Fruit fly (Drosophila melanogaster) whole organism, embryonic: ENCODE results near the gene CG7203.
A peak's percentile ranks its signal among the peaks of the same experiment; 100 is the strongest.

Experiments used
- Adf1 ChIP-seq: fragments of 200-800 bp; sonication (Bioruptor generic); IDR thresholded peaks from 2 replicates; pipeline ENCODE4 v1.3.6; 2022; ENCODE audit warnings: missing biosample characterization, missing genetic modification characterization
- Bgb ChIP-seq: fragments of 200-800 bp; sonication (Bioruptor generic); IDR thresholded peaks from 2 replicates; pipeline ENCODE4 v1.3.6; 2022; ENCODE audit warnings: missing biosample characterization, missing genetic modification characterization; ENCODE audit not compliant: partially characterized antibody
- BtbVII ChIP-seq: fragments of 200-800 bp; sonication (Bioruptor generic); optimal IDR thresholded peaks from 3 replicates; lab custom pipeline; 2017; ENCODE audit warnings: missing biosample characterization, mild to moderate bottlenecking, missing genetic modification characterization
- CG10431 ChIP-seq: fragments of 200-800 bp; sonication (Bioruptor generic); optimal IDR thresholded peaks from 3 replicates; lab custom pipeline; 2018; ENCODE audit warnings: missing biosample characterization, mild to moderate bottlenecking, missing genetic modification characterization
- CG10654 ChIP-seq: fragments of 200-800 bp; sonication (Bioruptor generic); optimal IDR thresholded peaks from 2 replicates; lab custom pipeline; 2016; ENCODE audit warnings: missing biosample characterization, missing genetic modification characterization
- CG11560 ChIP-seq: fragments of 200-800 bp; sonication (Bioruptor generic); IDR thresholded peaks from 3 replicates; pipeline ENCODE4 v1.3.6; 2022; ENCODE audit warnings: missing biosample characterization, missing genetic modification characterization
- CG12104 ChIP-seq: fragments of 200-800 bp; sonication (Bioruptor generic); optimal IDR thresholded peaks from 3 replicates; lab custom pipeline; 2016; ENCODE audit warnings: missing biosample characterization, missing genetic modification characterization
- CG13624 ChIP-seq: fragments of 200-800 bp; sonication (Bioruptor generic); optimal IDR thresholded peaks from 2 replicates; lab custom pipeline; 2016; ENCODE audit warnings: missing biosample characterization, missing genetic modification characterization
- CG15514 ChIP-seq: fragments of 200-800 bp; sonication (Bioruptor generic); optimal IDR thresholded peaks from 3 replicates; lab custom pipeline; 2017; ENCODE audit warnings: missing biosample characterization, missing genetic modification characterization, mild to moderate bottlenecking, moderate library complexity, missing genetic modification reagents
- CG33557 ChIP-seq: fragments of 200-800 bp; sonication (Bioruptor generic); optimal IDR thresholded peaks from 2 replicates; lab custom pipeline; 2019; ENCODE audit warnings: missing biosample characterization, mild to moderate bottlenecking, missing genetic modification characterization, moderate library complexity
- CG34422 ChIP-seq: fragments of 200-800 bp; sonication (Bioruptor generic); IDR thresholded peaks from 3 replicates; pipeline ENCODE4 v1.3.6; 2022; ENCODE audit warnings: missing biosample characterization, missing genetic modification characterization
- CG43689 ChIP-seq: fragments of 200-800 bp; sonication (Bioruptor generic); IDR thresholded peaks from 2 replicates; pipeline ENCODE4 v1.3.6; 2022; ENCODE audit warnings: missing biosample characterization, missing genetic modification characterization
- CG4707 ChIP-seq: fragments of 200-800 bp; sonication (Bioruptor generic); optimal IDR thresholded peaks from 2 replicates; lab custom pipeline; 2018; ENCODE audit warnings: missing biosample characterization, mild to moderate bottlenecking, missing genetic modification characterization, moderate library complexity
- CG4854 ChIP-seq: fragments of 200-800 bp; sonication (Bioruptor generic); optimal IDR thresholded peaks from 2 replicates; lab custom pipeline; 2016; ENCODE audit warnings: missing biosample characterization, missing genetic modification characterization, inconsistent platforms
- CG5180 ChIP-seq: fragments of 200-800 bp; sonication (Bioruptor generic); optimal IDR thresholded peaks from 3 replicates; lab custom pipeline; 2017; ENCODE audit warnings: missing biosample characterization, missing genetic modification characterization, mild to moderate bottlenecking, moderate library complexity, missing genetic modification reagents
- CG8765 ChIP-seq: fragments of 200-800 bp; sonication (Bioruptor generic); IDR thresholded peaks from 2 replicates; pipeline ENCODE4 v1.3.6; 2022; ENCODE audit warnings: missing biosample characterization, missing genetic modification characterization
- Chrac-16 ChIP-seq: fragments of 200-800 bp; sonication (Bioruptor generic); optimal IDR thresholded peaks from 3 replicates; lab custom pipeline; 2016; ENCODE audit warnings: missing biosample characterization, missing genetic modification characterization
- D ChIP-seq, 2 experiments: fragments of 200-800 bp in 1 of 2; fragments of >200 bp in 1 of 2; sonication (Bioruptor generic) in 1 of 2; optimal IDR thresholded peaks; 2 replicates in 1 of 2; 3 replicates in 1 of 2; lab custom pipeline; 2017; ENCODE audit warnings: mild to moderate bottlenecking in 1 of 2, missing biosample characterization in 1 of 2, missing genetic modification characterization in 1 of 2, missing genetic modification reagents in 1 of 2
- Doc2 ChIP-seq: fragments of 200-800 bp; sonication (Bioruptor generic); IDR thresholded peaks from 2 replicates; pipeline ENCODE4 v1.3.6; 2022; ENCODE audit warnings: missing biosample characterization, missing genetic modification characterization
- Doc3 ChIP-seq: fragments of 200-800 bp; sonication (Bioruptor generic); IDR thresholded peaks from 3 replicates; pipeline ENCODE4 v1.3.6; 2022; ENCODE audit warnings: missing biosample characterization, missing genetic modification characterization; ENCODE audit not compliant: partially characterized antibody
- Dp ChIP-seq: fragments of 200-800 bp; sonication (Bioruptor generic); optimal IDR thresholded peaks from 2 replicates; lab custom pipeline; 2018; ENCODE audit warnings: missing biosample characterization, mild to moderate bottlenecking, missing genetic modification characterization, moderate library complexity
- ERR ChIP-seq: fragments of 200-800 bp; sonication (Bioruptor generic); optimal IDR thresholded peaks from 2 replicates; lab custom pipeline; 2016; ENCODE audit warnings: missing biosample characterization, missing genetic modification characterization
- Hey ChIP-seq: fragments of 200-800 bp; sonication (Bioruptor generic); optimal IDR thresholded peaks from 3 replicates; lab custom pipeline; 2018; ENCODE audit warnings: missing biosample characterization, mild to moderate bottlenecking, missing genetic modification characterization
- NK7.1 ChIP-seq: fragments of 200-800 bp; sonication (Bioruptor generic); optimal IDR thresholded peaks from 3 replicates; lab custom pipeline; 2016; ENCODE audit warnings: missing biosample characterization, missing genetic modification characterization
- Nf-YC ChIP-seq: fragments of 200-800 bp; optimal IDR thresholded peaks from 3 replicates; lab custom pipeline; 2019; ENCODE audit warnings: missing biosample characterization, mild to moderate bottlenecking, missing genetic modification characterization, moderate library complexity
- Sox102F ChIP-seq: fragments of 200-800 bp; sonication (Bioruptor generic); optimal IDR thresholded peaks from 2 replicates; lab custom pipeline; 2018; ENCODE audit warnings: missing biosample characterization, mild to moderate bottlenecking, missing genetic modification characterization, moderate library complexity
- Spps ChIP-seq: fragments of 200-800 bp; sonication (Bioruptor generic); optimal IDR thresholded peaks from 2 replicates; lab custom pipeline; 2018; ENCODE audit warnings: missing biosample characterization, mild to moderate bottlenecking, missing genetic modification characterization
- Xbp1 ChIP-seq: fragments of 200-800 bp; sonication (Bioruptor generic); optimal IDR thresholded peaks from 3 replicates; lab custom pipeline; 2016; ENCODE audit warnings: missing biosample characterization, mild to moderate bottlenecking, missing genetic modification characterization
- YL-1 ChIP-seq: fragments of 200-800 bp; sonication (Bioruptor generic); optimal IDR thresholded peaks from 3 replicates; lab custom pipeline; 2017; ENCODE audit warnings: missing biosample characterization, mild to moderate bottlenecking, missing genetic modification characterization
- chn ChIP-seq: fragments of 200-800 bp; sonication (Bioruptor generic); optimal IDR thresholded peaks from 2 replicates; lab custom pipeline; 2016; ENCODE audit warnings: missing biosample characterization, missing genetic modification characterization
- her ChIP-seq: fragments of 200-800 bp; sonication (Bioruptor generic); optimal IDR thresholded peaks from 2 replicates; lab custom pipeline; 2016; ENCODE audit warnings: missing biosample characterization, missing genetic modification characterization
- jigr1 ChIP-seq: fragments of 200-800 bp; sonication (Bioruptor generic); IDR thresholded peaks from 3 replicates; pipeline ENCODE4 v1.3.6; 2022; ENCODE audit warnings: missing biosample characterization, missing genetic modification characterization
- knrl ChIP-seq: fragments of 200-800 bp; sonication (Bioruptor generic); IDR thresholded peaks from 3 replicates; pipeline ENCODE4 v1.3.6; 2022; ENCODE audit warnings: missing biosample characterization, missing genetic modification characterization; ENCODE audit not compliant: partially characterized antibody
- lbe ChIP-seq: fragments of 200-800 bp; sonication (Bioruptor generic); optimal IDR thresholded peaks from 2 replicates; lab custom pipeline; 2016; ENCODE audit warnings: missing biosample characterization, mild to moderate bottlenecking, missing genetic modification characterization
- lov ChIP-seq, 2 experiments: fragments of 200-800 bp in 1 of 2; fragments of >200 bp in 1 of 2; sonication (Bioruptor generic) in 1 of 2; IDR thresholded peaks in 1 of 2; optimal IDR thresholded peaks in 1 of 2; 2 replicates in 1 of 2; 3 replicates in 1 of 2; pipeline versions ENCODE4 v1.3.6 to Lab custom; 2017 to 2022; ENCODE audit warnings: missing biosample characterization in 1 of 2, missing genetic modification characterization in 1 of 2
- nerfin-2 ChIP-seq: fragments of 200-800 bp; sonication (Bioruptor generic); IDR thresholded peaks from 2 replicates; pipeline ENCODE4 v1.3.6; 2022; ENCODE audit warnings: missing biosample characterization, missing genetic modification characterization; ENCODE audit not compliant: partially characterized antibody
- nom ChIP-seq: fragments of 200-800 bp; sonication (Bioruptor generic); optimal IDR thresholded peaks from 2 replicates; lab custom pipeline; 2017; ENCODE audit warnings: missing biosample characterization, missing genetic modification characterization, mild to moderate bottlenecking, moderate library complexity, missing genetic modification reagents
- pan ChIP-seq, 4 experiments: fragments of >200 bp in 3 of 4; fragments of 200-800 bp in 1 of 4; sonication (Bioruptor generic) in 1 of 4; optimal IDR thresholded peaks in 3 of 4; IDR thresholded peaks in 1 of 4; 2 replicates each; pipeline versions ENCODE4 v1.3.6 to Lab custom; 2017 to 2022; ENCODE audit warnings: missing biosample characterization in 2 of 4, missing genetic modification characterization in 2 of 4, mixed read lengths in 1 of 4
- peb ChIP-seq: fragments of 200-800 bp; sonication (Bioruptor generic); IDR thresholded peaks from 2 replicates; pipeline ENCODE4 v1.3.6; 2022; ENCODE audit warnings: missing biosample characterization, missing genetic modification characterization
- psq ChIP-seq: fragments of 200-800 bp; sonication (Bioruptor generic); optimal IDR thresholded peaks from 2 replicates; lab custom pipeline; 2017; ENCODE audit warnings: missing biosample characterization, missing genetic modification characterization
- pzg ChIP-seq: fragments of 200-800 bp; sonication (Bioruptor generic); optimal IDR thresholded peaks from 3 replicates; lab custom pipeline; 2018; ENCODE audit warnings: missing biosample characterization, mild to moderate bottlenecking, missing genetic modification characterization, moderate library complexity
- ro ChIP-seq: fragments of 200-800 bp; sonication (Bioruptor generic); IDR thresholded peaks from 2 replicates; pipeline ENCODE4 v1.3.6; 2022; ENCODE audit warnings: missing biosample characterization, missing genetic modification characterization
- run ChIP-seq: fragments of 200-800 bp; sonication (Bioruptor generic); optimal IDR thresholded peaks from 3 replicates; lab custom pipeline; 2018; ENCODE audit warnings: missing biosample characterization, mild to moderate bottlenecking, missing genetic modification characterization
- sima ChIP-seq: fragments of 200-800 bp; sonication (Bioruptor generic); optimal IDR thresholded peaks from 2 replicates; lab custom pipeline; 2016; ENCODE audit warnings: missing biosample characterization, missing genetic modification characterization
- tx ChIP-seq: fragments of 200-800 bp; sonication (Bioruptor generic); optimal IDR thresholded peaks from 2 replicates; lab custom pipeline; 2016; ENCODE audit warnings: missing biosample characterization, missing genetic modification characterization
- zf30C ChIP-seq: fragments of 200-800 bp; sonication (Bioruptor generic); optimal IDR thresholded peaks from 3 replicates; lab custom pipeline; 2018; ENCODE audit warnings: missing biosample characterization, mild to moderate bottlenecking, missing genetic modification characterization
- zfh1 ChIP-seq: fragments of 200-800 bp; sonication (Bioruptor generic); IDR thresholded peaks from 3 replicates; pipeline ENCODE4 v1.3.6; 2022; ENCODE audit warnings: missing biosample characterization, missing genetic modification characterization

The CG7203 gene

DNA sequence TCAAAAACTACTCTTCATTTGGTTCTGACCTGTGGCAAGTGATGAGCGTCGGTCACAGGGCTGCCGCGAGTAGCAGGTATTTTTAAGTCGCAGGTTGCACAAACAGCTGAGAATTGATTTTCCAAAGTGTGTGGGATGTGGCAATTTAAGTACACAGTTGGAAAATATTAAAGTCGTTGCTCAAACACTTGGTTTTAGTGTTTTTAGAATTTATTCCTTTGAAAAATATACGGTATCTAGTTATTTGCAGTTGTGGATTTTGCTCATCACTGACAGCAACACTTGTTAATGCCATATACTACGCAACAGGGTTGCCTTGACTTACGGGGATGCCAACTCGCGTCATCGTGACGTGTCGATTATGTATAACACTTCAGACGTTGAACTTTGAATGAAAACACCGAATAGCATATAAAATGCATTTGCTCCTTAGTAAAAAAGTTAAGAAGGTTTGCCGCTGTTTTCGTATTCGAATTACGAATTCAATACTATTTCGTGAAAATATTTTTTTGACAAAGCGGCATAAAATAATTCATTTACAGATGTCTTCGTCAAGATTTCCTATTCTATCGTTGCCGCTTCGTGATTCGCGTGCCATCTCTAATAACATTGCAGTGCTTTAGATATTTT is 46.9 kb upstream of the CG7203 start, which contains the start of the genes Herp and r2d2 (continued):
- TF ChIP-seq D (optimal IDR thresholded peaks at IDR 0.05; lab: Kevin White, UChicago) = no peak
- peak; percentile 82 for TF ChIP-seq D (GFP tag; optimal IDR thresholded peaks at IDR 0.05; lab: Kevin White, UChicago)
- peak; percentile 91 for TF ChIP-seq chn (GFP tag; lab: Kevin White, UChicago)
- TF ChIP-seq CG33557 (GFP tag; lab: Kevin White, UChicago) = peak; percentile 87
- peak; percentile 54 for TF ChIP-seq psq (GFP tag; lab: Kevin White, UChicago)
- TF ChIP-seq CG34422 (GFP tag; lab: Robert Waterston, UW) = peak; percentile 92
- TF ChIP-seq Adf1 (GFP tag; lab: Robert Waterston, UW) = peak; percentile 64
- TF ChIP-seq nom (GFP tag; lab: Kevin White, UChicago) = peak; percentile 87
- TF ChIP-seq Doc3 (GFP tag; lab: Robert Waterston, UW) = peak; percentile 82
- peak; percentile 66 for TF ChIP-seq CG5180 (GFP tag; lab: Kevin White, UChicago)
- no peak; the same call in none of the 2 replicates for TF ChIP-seq Doc2 (GFP tag; lab: Robert Waterston, UW)
- TF ChIP-seq NK7.1 (GFP tag; lab: Kevin White, UChicago) = peak; percentile 91
- TF ChIP-seq zf30C (GFP tag; lab: Kevin White, UChicago) = no peak
- TF ChIP-seq lov (optimal IDR thresholded peaks at IDR 0.05; lab: Kevin White, UChicago) = no peak
- TF ChIP-seq lov (GFP tag; IDR thresholded peaks at IDR 0.05; lab: Robert Waterston, UW) = no peak
- peak; percentile 12 for TF ChIP-seq Dp (GFP tag; lab: Kevin White, UChicago)
- TF ChIP-seq jigr1 (GFP tag; lab: Robert Waterston, UW) = peak; percentile 80; the same call in 2 of the 3 replicates
- peak; percentile 88 for TF ChIP-seq CG15514 (GFP tag; lab: Kevin White, UChicago)
- peak; percentile 97 for TF ChIP-seq CG13624
- TF ChIP-seq Sox102F (GFP tag; lab: Kevin White, UChicago) = no peak
- TF ChIP-seq Xbp1 (GFP tag; lab: Kevin White, UChicago) = peak; percentile 100
- peak; percentile 82 for TF ChIP-seq knrl
- peak; percentile 83 for TF ChIP-seq CG10654 (GFP tag; lab: Kevin White, UChicago)
- TF ChIP-seq run (tag; lab: Kevin White, UChicago) = peak; percentile 64
- TF ChIP-seq CG4707 (GFP tag; lab: Kevin White, UChicago) = peak; percentile 50
- peak; percentile 83 for TF ChIP-seq CG8765 (GFP tag; lab: Robert Waterston, UW)
- peak; percentile 77 for TF ChIP-seq Bgb (GFP tag; lab: Robert Waterston, UW)
- TF ChIP-seq Chrac-16 (GFP tag; lab: Kevin White, UChicago) = peak; percentile 90
- TF ChIP-seq Hey (tag; lab: Kevin White, UChicago) = peak; percentile 82
- peak; percentile 68 for TF ChIP-seq pzg (GFP tag; lab: Kevin White, UChicago)
- TF ChIP-seq CG43689 (GFP tag; lab: Robert Waterston, UW) = peak; percentile 41; the same call in 1 of the 2 replicates
- TF ChIP-seq CG10431 (GFP tag; lab: Kevin White, UChicago) = peak; percentile 52
- peak; percentile 87 for TF ChIP-seq BtbVII (GFP tag; lab: Kevin White, UChicago)
- peak; percentile 67 for TF ChIP-seq ro
- peak; percentile 78 for TF ChIP-seq YL-1 (GFP tag; lab: Kevin White, UChicago)
- no peak for TF ChIP-seq nerfin-2 (GFP tag; lab: Robert Waterston, UW)
- TF ChIP-seq lbe (GFP tag; lab: Kevin White, UChicago) = peak; percentile 8
- TF ChIP-seq Spps (tag; lab: Kevin White, UChicago) = peak; percentile 69
- TF ChIP-seq zfh1 (GFP tag; lab: Robert Waterston, UW) = peak; percentile 86
- peak; percentile 87 for TF ChIP-seq Nf-YC
- peak; percentile 82 for TF ChIP-seq ERR
- TF ChIP-seq her (GFP tag; lab: Kevin White, UChicago) = peak; percentile 92
- peak; percentile 73 for TF ChIP-seq CG4854 (GFP tag; lab: Kevin White, UChicago)
- peak; percentile 88 for TF ChIP-seq peb (GFP tag; lab: Robert Waterston, UW)
- no peak for TF ChIP-seq pan (optimal IDR thresholded peaks at IDR 0.05; lab: Kevin White, UChicago)
- peak in 1 of 2 experiments; percentile 84 for TF ChIP-seq pan (GFP tag; optimal IDR thresholded peaks at IDR 0.05 in 1 of 2, IDR thresholded peaks at IDR 0.05 in 1 of 2)
- TF ChIP-seq CG12104 (GFP tag; lab: Kevin White, UChicago) = peak; percentile 85
- TF ChIP-seq CG11560 (tag; lab: Robert Waterston, UW) = peak; percentile 83
- TF ChIP-seq sima (GFP tag; lab: Kevin White, UChicago) = peak; percentile 45
- TF ChIP-seq tx = peak; percentile 90
